Worm (Caenorhabditis elegans) whole organism, L4 larva: ENCODE measurements around the gene vab-19.

ENCODE experiments used
- Y75B8A.6 ChIP-seq: fragments of 200-800 bp; sonication (Bioruptor generic); IDR thresholded peaks from 2 replicates; pipeline ENCODE4 v1.3.6; 2022; ENCODE audit warnings: missing genetic modification reagents, missing genetic modification characterization, missing compliant biosample characterization
- ama-1 ChIP-seq: fragments of 150-350 bp; optimal IDR thresholded peaks from 2 replicates; lab custom pipeline; 2014; ENCODE audit warnings: inconsistent platforms, mixed read lengths
- attf-4 ChIP-seq: sonication (generic microtip); optimal IDR thresholded peaks from 3 replicates; lab custom pipeline; 2017; ENCODE audit warnings: missing biosample characterization, missing genetic modification characterization
- ceh-44 ChIP-seq: fragments of 200-800 bp; sonication (Bioruptor generic); IDR thresholded peaks from 2 replicates; pipeline ENCODE4 v1.3.6; 2022; ENCODE audit warnings: missing genetic modification reagents, missing genetic modification characterization, missing compliant biosample characterization
- ceh-82 ChIP-seq: sonication (generic microtip); optimal IDR thresholded peaks from 2 replicates; lab custom pipeline; 2017; ENCODE audit warnings: missing biosample characterization, missing genetic modification characterization
- ces-1 ChIP-seq: fragments of 150-350 bp; sonication (generic microtip); optimal IDR thresholded peaks from 4 replicates; lab custom pipeline; 2014; ENCODE audit warnings: missing biosample characterization, missing genetic modification reagents, missing genetic modification characterization
- cey-2 ChIP-seq: sonication (generic microtip); optimal IDR thresholded peaks from 3 replicates; lab custom pipeline; 2017; ENCODE audit warnings: missing genetic modification characterization, mild to moderate bottlenecking, missing compliant biosample characterization, antibody characterized with exemption, borderline replicate concordance; ENCODE audit not compliant: insufficient read depth
- daf-19 ChIP-seq: fragments of 200-800 bp; sonication (Bioruptor generic); conservative IDR thresholded peaks from 2 replicates; pipeline ENCODE4 v1.3.6; 2022; ENCODE audit warnings: missing genetic modification characterization, missing compliant biosample characterization
- dmd-6 ChIP-seq: fragments of 200-800 bp; sonication (Bioruptor generic); IDR thresholded peaks from 2 replicates; pipeline ENCODE4 v1.3.6; 2022; ENCODE audit warnings: missing genetic modification reagents, missing genetic modification characterization, missing compliant biosample characterization
- dmd-8 ChIP-seq: fragments of 200-800 bp; sonication (Bioruptor generic); IDR thresholded peaks from 2 replicates; pipeline ENCODE4 v1.3.6; 2022; ENCODE audit warnings: missing genetic modification characterization, missing compliant biosample characterization
- dpl-1 ChIP-seq: fragments of 150-350 bp; optimal IDR thresholded peaks from 2 replicates; lab custom pipeline; 2014; ENCODE audit warnings: missing biosample characterization, missing genetic modification reagents, missing genetic modification characterization
- egl-27 ChIP-seq: sonication (generic microtip); optimal IDR thresholded peaks from 3 replicates; lab custom pipeline; 2017; ENCODE audit warnings: missing biosample characterization, missing genetic modification reagents, missing genetic modification characterization
- fos-1 ChIP-seq: fragments of 150-350 bp; optimal IDR thresholded peaks from 2 replicates; lab custom pipeline; 2014; ENCODE audit warnings: missing biosample characterization, missing genetic modification characterization
- gei-8 ChIP-seq: fragments of 200-800 bp; sonication (Bioruptor generic); optimal IDR thresholded peaks from 2 replicates; lab custom pipeline; 2018; ENCODE audit warnings: mild to moderate bottlenecking, missing genetic modification characterization, missing compliant biosample characterization
- hif-1 ChIP-seq, 2 experiments: sonication (generic microtip); optimal IDR thresholded peaks; 2 replicates each; lab custom pipeline; 2016 to 2017; ENCODE audit warnings: missing compliant biosample characterization in 2 of 2, missing genetic modification characterization in 2 of 2, missing genetic modification reagents in 2 of 2, missing genotype in 2 of 2, mild to moderate bottlenecking in 1 of 2
- hmg-1.1 ChIP-seq: fragments of 200-800 bp; sonication (Bioruptor generic); IDR thresholded peaks from 2 replicates; pipeline ENCODE4 v1.3.6; 2022; ENCODE audit warnings: missing genetic modification reagents, missing genetic modification characterization, missing compliant biosample characterization
- lin-1 ChIP-seq: fragments of 200-800 bp; sonication (Bioruptor generic); IDR thresholded peaks from 2 replicates; pipeline ENCODE4 v1.3.6; 2022; ENCODE audit warnings: missing genetic modification reagents, missing genetic modification characterization, missing compliant biosample characterization
- lin-15B ChIP-seq: fragments of 150-350 bp; sonication (generic microtip); optimal IDR thresholded peaks from 3 replicates; lab custom pipeline; 2014; ENCODE audit warnings: missing biosample characterization, missing genetic modification characterization
- lin-29 ChIP-seq: fragments of 200-800 bp; sonication (Bioruptor generic); IDR thresholded peaks from 2 replicates; pipeline ENCODE4 v1.3.6; 2022; ENCODE audit warnings: missing genetic modification reagents, missing genetic modification characterization, missing compliant biosample characterization
- lin-39 ChIP-seq: fragments of 150-350 bp; optimal IDR thresholded peaks from 2 replicates; lab custom pipeline; 2014; ENCODE audit warnings: missing biosample characterization, missing genetic modification reagents, missing genetic modification characterization
- lir-3 ChIP-seq: sonication (generic microtip); optimal IDR thresholded peaks from 2 replicates; lab custom pipeline; 2016; ENCODE audit warnings: mild to moderate bottlenecking, missing genetic modification characterization, missing compliant biosample characterization
- lsy-2 ChIP-seq, 2 experiments: fragments of 150-350 bp in 1 of 2; sonication (generic microtip) in 1 of 2; optimal IDR thresholded peaks; 2 replicates each; lab custom pipeline; 2014 to 2017; ENCODE audit warnings: missing biosample characterization in 2 of 2, missing genetic modification characterization in 2 of 2
- madf-5 ChIP-seq, 2 experiments: fragments of 200-800 bp; sonication (Bioruptor generic); IDR thresholded peaks; 2 replicates each; pipeline ENCODE4 v1.3.6; 2022; ENCODE audit warnings: missing compliant biosample characterization in 2 of 2, missing genetic modification characterization in 2 of 2
- mdl-1 ChIP-seq, 2 experiments: fragments of 150-350 bp in 1 of 2; sonication (generic microtip) in 1 of 2; optimal IDR thresholded peaks; 2 replicates each; lab custom pipeline; 2014 to 2017; ENCODE audit warnings: missing biosample characterization in 2 of 2, missing genetic modification characterization in 2 of 2
- mep-1 ChIP-seq: fragments of 150-350 bp; sonication (generic microtip); optimal IDR thresholded peaks from 3 replicates; lab custom pipeline; 2014; ENCODE audit warnings: missing biosample characterization, missing genetic modification characterization
- mxl-2 ChIP-seq: fragments of 200-800 bp; sonication (Bioruptor generic); conservative IDR thresholded peaks from 2 replicates; pipeline ENCODE4 v1.3.6; 2022; ENCODE audit warnings: missing genetic modification reagents, missing genetic modification characterization, missing compliant biosample characterization
- mxl-3 ChIP-seq: fragments of 200-800 bp; sonication (Bioruptor generic); optimal IDR thresholded peaks from 2 replicates; lab custom pipeline; 2018; ENCODE audit warnings: mild to moderate bottlenecking, missing genetic modification characterization, missing compliant biosample characterization
- nhr-102 ChIP-seq: sonication (generic microtip); optimal IDR thresholded peaks from 2 replicates; lab custom pipeline; 2016; ENCODE audit warnings: mild to moderate bottlenecking, missing genetic modification characterization, moderate library complexity, missing compliant biosample characterization
- nhr-11 ChIP-seq: fragments of 150-350 bp; optimal IDR thresholded peaks from 2 replicates; lab custom pipeline; 2014; ENCODE audit warnings: missing biosample characterization, missing genetic modification characterization
- nhr-237 ChIP-seq: sonication (generic microtip); optimal IDR thresholded peaks from 2 replicates; lab custom pipeline; 2017; ENCODE audit warnings: missing biosample characterization, missing genetic modification characterization
- nhr-28 ChIP-seq: fragments of 150-350 bp; optimal IDR thresholded peaks from 2 replicates; lab custom pipeline; 2014; ENCODE audit warnings: missing biosample characterization, missing genetic modification characterization
- nhr-48 ChIP-seq: sonication (generic microtip); optimal IDR thresholded peaks from 2 replicates; lab custom pipeline; 2016; ENCODE audit warnings: mild to moderate bottlenecking, missing genetic modification characterization, missing compliant biosample characterization
- nhr-6 ChIP-seq: fragments of 150-350 bp; optimal IDR thresholded peaks from 2 replicates; lab custom pipeline; 2014; ENCODE audit warnings: missing biosample characterization, missing genetic modification characterization
- nhr-76 ChIP-seq: fragments of 150-350 bp; optimal IDR thresholded peaks from 2 replicates; lab custom pipeline; 2014; ENCODE audit warnings: missing biosample characterization, missing genetic modification characterization
- saeg-2 ChIP-seq: fragments of 200-800 bp; sonication (Bioruptor generic); IDR thresholded peaks from 2 replicates; pipeline ENCODE4 v1.3.6; 2022; ENCODE audit warnings: missing genetic modification reagents, missing genetic modification characterization, missing compliant biosample characterization
- sdz-12 ChIP-seq: fragments of 200-800 bp; sonication (Bioruptor generic); optimal IDR thresholded peaks from 2 replicates; lab custom pipeline; 2018; ENCODE audit warnings: mild to moderate bottlenecking, missing genetic modification characterization, missing compliant biosample characterization
- snpc-4 ChIP-seq: fragments of 150-350 bp; optimal IDR thresholded peaks from 2 replicates; lab custom pipeline; 2014; ENCODE audit warnings: missing biosample characterization, missing genetic modification characterization
- spr-1 ChIP-seq: sonication (generic microtip); optimal IDR thresholded peaks from 2 replicates; lab custom pipeline; 2016; ENCODE audit warnings: mild to moderate bottlenecking, missing genetic modification characterization, missing compliant biosample characterization
- tag-97 ChIP-seq: fragments of 200-800 bp; sonication (Bioruptor generic); IDR thresholded peaks from 2 replicates; pipeline ENCODE4 v1.3.6; 2022; ENCODE audit warnings: missing genetic modification characterization, missing compliant biosample characterization
- unc-130 ChIP-seq: sonication (generic microtip); optimal IDR thresholded peaks from 2 replicates; lab custom pipeline; 2016; ENCODE audit warnings: missing genetic modification reagents, missing genetic modification characterization, missing compliant biosample characterization
- unc-62 ChIP-seq, 3 experiments: fragments of 150-350 bp in 1 of 3; sonication (generic microtip); optimal IDR thresholded peaks in 2 of 3; peaks in 1 of 3; 1 replicate in 1 of 3; 2 replicates in 2 of 3; lab custom pipeline; 2014 to 2017; ENCODE audit warnings: missing biosample characterization in 3 of 3, missing genetic modification characterization in 3 of 3, missing genetic modification reagents in 3 of 3, missing genotype in 1 of 3
- vab-7 ChIP-seq: fragments of 200-800 bp; sonication (Bioruptor generic); IDR thresholded peaks from 2 replicates; pipeline ENCODE4 v1.3.6; 2022; ENCODE audit warnings: missing genetic modification reagents, missing genetic modification characterization, missing compliant biosample characterization
- ztf-11 ChIP-seq: fragments of 150-350 bp; optimal IDR thresholded peaks from 2 replicates; lab custom pipeline; 2014; ENCODE audit warnings: missing biosample characterization, missing genetic modification characterization

vab-19 gene

ce11 chrII:2452492-2452891 lies 9.4 kb downstream of the vab-19 start (continued):
- TF ChIP-seq nhr-6 (no peak), Y75B8A.6 (GFP tag; lab: Robert Waterston, UW) (0 out of 2 replicates have a peak, but pooled peaks have one; percentile 49), hmg-1.1 (GFP tag; lab: Robert Waterston, UW) (no peak), ceh-82 (tag; lab: Kevin White, UChicago) (no peak), attf-4 (tag; lab: Kevin White, UChicago) (no peak), spr-1 (tag; lab: Kevin White, UChicago) (no peak), gei-8 (GFP tag; lab: Kevin White, UChicago) (no peak), lin-29 (GFP tag; lab: Robert Waterston, UW) (no peak), ama-1 (lab: Kevin White, UChicago) (peak; percentile 27), dpl-1 (GFP tag; lab: Kevin White, UChicago) (no peak), ztf-11 (tag; lab: Kevin White, UChicago) (no peak), nhr-76 (no peak), lin-15B (tag; lab: Kevin White, UChicago) (no peak), tag-97 (GFP tag; lab: Robert Waterston, UW) (no peak), saeg-2 (GFP tag; lab: Robert Waterston, UW) (no peak), dmd-6 (GFP tag; lab: Robert Waterston, UW) (peak; percentile 21; the same call in 1 of the 2 replicates), nhr-28 (tag; lab: Kevin White, UChicago) (peak; percentile 69), ceh-44 (GFP tag; lab: Robert Waterston, UW) (no peak), snpc-4 (tag; lab: Kevin White, UChicago) (no peak), lsy-2 (tag; optimal IDR thresholded peaks at IDR 0.05; lab: Kevin White, UChicago) (peak in 1 of 2 experiments; percentile 5), ces-1 (GFP tag; lab: Kevin White, UChicago) (no peak), nhr-237 (tag; lab: Kevin White, UChicago) (no peak), nhr-102 (no peak), hif-1 (tag; optimal IDR thresholded peaks at IDR 0.05; lab: Kevin White, UChicago) (no peak), nhr-11 (no peak), vab-7 (GFP tag; lab: Robert Waterston, UW) (no peak), lin-39 (tag; lab: Kevin White, UChicago) (no peak), daf-19 (no peak), mxl-2 (GFP tag; lab: Robert Waterston, UW) (no peak), unc-62 (GFP tag; optimal IDR thresholded peaks at IDR 0.05 in 1 of 2; lab: Kevin White, UChicago) (no peak), unc-62 (tag; optimal IDR thresholded peaks at IDR 0.05; lab: Kevin White, UChicago) (no peak), mxl-3 (peak; percentile 31), sdz-12 (no peak), dmd-8 (GFP tag; lab: Robert Waterston, UW) (no peak), cey-2 (tag; lab: Kevin White, UChicago) (no peak), nhr-48 (tag; lab: Kevin White, UChicago) (no peak), lin-1 (GFP tag; lab: Robert Waterston, UW) (no peak), unc-130 (GFP tag; lab: Kevin White, UChicago) (no peak), egl-27 (tag; lab: Kevin White, UChicago) (no peak), madf-5 (GFP tag; IDR thresholded peaks at IDR 0.05; lab: Robert Waterston, UW) (no peak), mep-1 (tag; lab: Kevin White, UChicago) (peak; percentile 32), mdl-1 (tag; optimal IDR thresholded peaks at IDR 0.05; lab: Kevin White, UChicago) (no peak), fos-1 (tag; lab: Kevin White, UChicago) (no peak), lir-3 (tag; lab: Kevin White, UChicago) (no peak)
